Fruit fly (Drosophila melanogaster): ENCODE data around the gene Zwilch.

dm6 chr3R:31252093-31252962, 39.2 kb upstream of the Zwilch start, which contains the start of the genes qless and mRpL32:
- TF ChIP-seq h (optimal IDR thresholded peaks at IDR 0.05) (no peak), ttk (optimal IDR thresholded peaks at IDR 0.05) (no peak), psq (optimal IDR thresholded peaks at IDR 0.05) (no peak), Myc (optimal IDR thresholded peaks at IDR 0.05) (no peak)
